Fruit fly (Drosophila melanogaster): ENCODE data around the gene CG11279.

dm6 chr3L:13087189-13087588 lies 40.4 kb downstream of the CG11279 start, which contains the start of gene CG17300:
- TF ChIP-seq CG3919 (GFP tag; optimal IDR thresholded peaks at IDR 0.05) (no peak), dac (GFP tag; optimal IDR thresholded peaks at IDR 0.05) (no peak), CG8632 (GFP tag; optimal IDR thresholded peaks at IDR 0.05) (no peak), Sox15 (GFP tag; optimal IDR thresholded peaks at IDR 0.05) (no peak), eg (GFP tag; IDR thresholded peaks at IDR 0.05) (no peak), ss (GFP tag; optimal IDR thresholded peaks at IDR 0.05) (no peak), CG6854 (GFP tag; optimal IDR thresholded peaks at IDR 0.05) (no peak), Eip93F (GFP tag; optimal IDR thresholded peaks at IDR 0.05) (no peak), pdm3 (GFP tag; optimal IDR thresholded peaks at IDR 0.05) (no peak), CG6276 (GFP tag; optimal IDR thresholded peaks at IDR 0.05) (no peak)
